Fruit fly (Drosophila melanogaster): ENCODE data around the gene mTerf5.
A peak's percentile ranks its signal among the peaks of the same experiment; 100 is the strongest.

Gene mTerf5

DNA sequence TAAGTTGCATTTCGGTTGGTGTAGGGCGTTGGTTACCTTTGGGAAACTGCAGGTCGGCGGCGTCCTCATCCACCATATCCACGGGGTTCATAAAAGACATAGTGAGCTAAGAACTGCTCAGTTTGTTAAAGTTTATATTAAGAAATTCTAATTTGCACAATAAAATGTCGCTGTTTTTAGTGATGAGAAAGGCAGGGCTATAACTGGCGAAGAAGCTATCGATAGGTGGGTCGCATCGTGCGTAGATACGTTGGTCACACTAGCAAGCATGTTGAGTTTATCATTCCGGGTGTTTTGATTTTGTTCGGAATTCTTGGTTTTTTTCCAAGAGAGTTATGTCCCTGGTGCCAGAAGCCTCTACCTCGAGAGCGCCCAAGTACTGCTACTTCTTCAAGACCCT, 31.8 kb upstream of the mTerf5 start, which contains the start of the genes Ada2a, Polr2D, Tgs1 and moi (continued):
- no peak for TF ChIP-seq HLH54F (GFP tag; optimal IDR thresholded peaks at IDR 0.05)
- TF ChIP-seq MBD-R2 (GFP tag; IDR thresholded peaks at IDR 0.05), result peak; percentile 96
- no peak for TF ChIP-seq CG6683 (GFP tag; optimal IDR thresholded peaks at IDR 0.05)
- TF ChIP-seq cato (GFP tag; optimal IDR thresholded peaks at IDR 0.05; ENCODE audit: borderline replicate concordance), result no peak
- peak; percentile 78 for TF ChIP-seq MESR4 (GFP tag; optimal IDR thresholded peaks at IDR 0.05)
- TF ChIP-seq CG12155 (GFP tag; optimal IDR thresholded peaks at IDR 0.05), result no peak
- no peak for TF ChIP-seq Tbp (GFP tag; optimal IDR thresholded peaks at IDR 0.05)
- no peak for TF ChIP-seq bigmax (GFP tag; optimal IDR thresholded peaks at IDR 0.05)
- no peak for TF ChIP-seq tap (tag; optimal IDR thresholded peaks at IDR 0.05)
- TF ChIP-seq h (optimal IDR thresholded peaks at IDR 0.05), result no peak
- peak; percentile 78 for TF ChIP-seq Dll (GFP tag; IDR thresholded peaks at IDR 0.05; ENCODE audit: partially characterized antibody)
- no peak for TF ChIP-seq ham (GFP tag; IDR thresholded peaks at IDR 0.05)
- TF ChIP-seq zen2 (GFP tag; IDR thresholded peaks at IDR 0.05; ENCODE audit: partially characterized antibody), result peak; percentile 51; the same call in 1 of the 3 replicates
- no peak for TF ChIP-seq CG7372 (GFP tag; IDR thresholded peaks at IDR 0.05)
- peak; percentile 33 for TF ChIP-seq CG13624 (GFP tag; optimal IDR thresholded peaks at IDR 0.05)
- no peak for TF ChIP-seq Taf1 (GFP tag; IDR thresholded peaks at IDR 0.05)
- peak; percentile 82 for TF ChIP-seq Med (GFP tag)
- TF ChIP-seq CG1647 (GFP tag; optimal IDR thresholded peaks at IDR 0.05), result no peak
- no peak for TF ChIP-seq peb (GFP tag; IDR thresholded peaks at IDR 0.05)
- no peak for TF ChIP-seq Sox100B (GFP tag; optimal IDR thresholded peaks at IDR 0.05)
- TF ChIP-seq ttk (GFP tag; IDR thresholded peaks at IDR 0.05), result no peak
- no peak for TF ChIP-seq ind (GFP tag; optimal IDR thresholded peaks at IDR 0.05)
- peak; percentile 55 for TF ChIP-seq Elba2 (GFP tag; optimal IDR thresholded peaks at IDR 0.05)
- TF ChIP-seq knrl (GFP tag; IDR thresholded peaks at IDR 0.05; ENCODE audit: partially characterized antibody), result peak; percentile 73
- no peak for TF ChIP-seq ken (GFP tag; IDR thresholded peaks at IDR 0.05)
- TF ChIP-seq CG9932 (GFP tag; IDR thresholded peaks at IDR 0.05), result peak; percentile 44
- TF ChIP-seq kay (GFP tag; optimal IDR thresholded peaks at IDR 0.05), result no peak
- TF ChIP-seq CG6654 (GFP tag; optimal IDR thresholded peaks at IDR 0.05), result no peak
- TF ChIP-seq ab (GFP tag; optimal IDR thresholded peaks at IDR 0.05), result no peak
- TF ChIP-seq Neu2 (GFP tag; optimal IDR thresholded peaks at IDR 0.05; ENCODE audit: borderline replicate concordance), result no peak
- no peak for TF ChIP-seq sens-2 (GFP tag; IDR thresholded peaks at IDR 0.05)
- TF ChIP-seq CG8478 (optimal IDR thresholded peaks at IDR 0.05), result no peak
- no peak for TF ChIP-seq CG11456 (GFP tag; IDR thresholded peaks at IDR 0.05)
- no peak for TF ChIP-seq nau (GFP tag; optimal IDR thresholded peaks at IDR 0.05)
- no peak for TF ChIP-seq chn (GFP tag; optimal IDR thresholded peaks at IDR 0.05)
- no peak for TF ChIP-seq CG34376 (GFP tag; optimal IDR thresholded peaks at IDR 0.05)
- TF ChIP-seq Max (GFP tag; optimal IDR thresholded peaks at IDR 0.05), result no peak
- no peak for TF ChIP-seq Chrac-16 (GFP tag; optimal IDR thresholded peaks at IDR 0.05)
- no peak for TF ChIP-seq tin (GFP tag; optimal IDR thresholded peaks at IDR 0.05)
- no peak for TF ChIP-seq CG2889 (GFP tag; IDR thresholded peaks at IDR 0.05)
- peak; percentile 83 for TF ChIP-seq CG6791 (GFP tag; IDR thresholded peaks at IDR 0.05; ENCODE audit: partially characterized antibody)
- peak; percentile 55 for TF ChIP-seq dm (GFP tag; optimal IDR thresholded peaks at IDR 0.05)
- no peak for TF ChIP-seq Nf-YA (GFP tag; IDR thresholded peaks at IDR 0.05)
- TF ChIP-seq Mes4 (GFP tag; optimal IDR thresholded peaks at IDR 0.05), result no peak
- no peak for TF ChIP-seq rib (GFP tag; IDR thresholded peaks at IDR 0.05)
- no peak for TF ChIP-seq abd-A (tag; optimal IDR thresholded peaks at IDR 0.05)
- TF ChIP-seq yki (optimal IDR thresholded peaks at IDR 0.05), result no peak
- TF ChIP-seq kni (GFP tag; optimal IDR thresholded peaks at IDR 0.05), result no peak
- TF ChIP-seq CG32772 (GFP tag; IDR thresholded peaks at IDR 0.05), result no peak
- TF ChIP-seq schlank (tag; optimal IDR thresholded peaks at IDR 0.05), result no peak
- TF ChIP-seq CG17829 (tag; optimal IDR thresholded peaks at IDR 0.05), result peak; percentile 12
- no peak for TF ChIP-seq salm (tag; optimal IDR thresholded peaks at IDR 0.05)
- TF ChIP-seq Rfx (GFP tag; IDR thresholded peaks at IDR 0.05), result no peak
- no peak for TF ChIP-seq Bteb2 (GFP tag; optimal IDR thresholded peaks at IDR 0.05)
